Fruit fly (Drosophila melanogaster) whole organism, prepupa: ENCODE measurements around the gene Mfap1.

Source experiments
- CG6163 ChIP-seq: fragments of 200-800 bp; sonication (Bioruptor generic); IDR thresholded peaks from 3 replicates; pipeline ENCODE4 v1.3.6; 2022; ENCODE audit warnings: missing biosample characterization, missing genetic modification characterization
- CG6808 ChIP-seq: fragments of 200-800 bp; sonication (Bioruptor generic); optimal IDR thresholded peaks from 3 replicates; lab custom pipeline; 2017; ENCODE audit warnings: missing biosample characterization, missing genetic modification characterization, mild to moderate bottlenecking, moderate library complexity, missing genetic modification reagents
- CG6854 ChIP-seq: fragments of 200-800 bp; sonication (Bioruptor generic); optimal IDR thresholded peaks from 2 replicates; lab custom pipeline; 2017; ENCODE audit warnings: missing biosample characterization, mild to moderate bottlenecking, missing genetic modification characterization
- spab ChIP-seq: fragments of 200-800 bp; sonication (Bioruptor generic); optimal IDR thresholded peaks from 2 replicates; lab custom pipeline; 2017; ENCODE audit warnings: missing biosample characterization, mild to moderate bottlenecking, missing genetic modification characterization, missing genetic modification reagents

DNA sequence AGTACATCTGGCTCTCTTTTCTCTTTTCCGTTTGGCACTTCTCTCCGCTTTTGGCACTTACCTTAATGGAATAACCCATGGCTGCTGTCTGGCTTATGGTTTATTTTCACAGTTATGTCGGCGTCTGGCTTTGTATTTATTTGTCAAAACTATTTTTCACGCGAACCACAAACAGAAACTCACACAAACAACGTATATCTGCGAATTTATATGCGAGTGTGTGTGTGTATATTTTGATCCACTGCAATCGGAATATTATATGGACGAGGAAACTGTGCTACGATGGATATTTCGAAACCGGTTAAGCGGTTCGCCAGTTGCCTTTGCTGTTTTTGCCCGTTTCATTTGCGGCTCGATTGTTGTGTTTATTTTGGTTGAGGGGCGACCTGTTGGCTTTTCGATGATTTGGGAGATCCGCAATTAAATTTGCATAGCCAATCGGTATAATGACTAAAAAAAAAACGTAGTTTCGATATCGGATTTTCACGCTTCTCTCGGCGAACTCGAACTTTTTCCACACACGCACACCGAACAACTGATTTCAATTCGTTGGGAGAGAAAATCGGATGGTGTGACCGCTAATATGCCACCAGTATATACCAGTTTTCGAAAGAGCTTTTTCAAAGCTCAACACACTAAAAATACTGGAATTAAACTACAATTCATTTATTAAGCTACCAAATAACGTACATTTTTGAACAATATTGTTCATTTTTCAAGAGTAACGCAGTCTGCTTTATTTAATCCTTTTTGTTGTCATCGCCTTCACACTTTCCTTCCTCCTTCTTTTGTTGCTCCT, 28.9 kb downstream of the Mfap1 start, which contains the start of gene CG1927:
- peak; percentile 22 for TF ChIP-seq CG6854
- no peak for TF ChIP-seq CG6808 (GFP tag; lab: Kevin White, UChicago)
- TF ChIP-seq spab (GFP tag; lab: Kevin White, UChicago) = no peak
- no peak for TF ChIP-seq CG6163 (GFP tag; lab: Robert Waterston, UW)
